Worm (Caenorhabditis elegans): ENCODE measurements around the gene C06A6.4.

Gene C06A6.4

ce11 chrIV:7829275-7829938 lies at the start of gene C06A6.4:
C06A6.4 (minus strand) TSS chrIV:7829298.
- TF ChIP-seq scrt-1 (GFP tag; IDR thresholded peaks at IDR 0.05): no peak
- TF ChIP-seq tra-4 (tag; optimal IDR thresholded peaks at IDR 0.05): no peak

- no peak for TF ChIP-seq hmbx-1 (tag; optimal IDR thresholded peaks at IDR 0.05)
- no peak for TF ChIP-seq scrt-1 (GFP tag; IDR thresholded peaks at IDR 0.05)
- TF ChIP-seq ets-7 (tag; optimal IDR thresholded peaks at IDR 0.05): no peak
- TF ChIP-seq sea-1 (GFP tag; conservative IDR thresholded peaks at IDR 0.05): no peak
- TF ChIP-seq F13C5.2 (tag; optimal IDR thresholded peaks at IDR 0.05): no peak
- TF ChIP-seq ceh-13 (GFP tag; optimal IDR thresholded peaks at IDR 0.05): no peak
- no peak for TF ChIP-seq ama-1 (optimal IDR thresholded peaks at IDR 0.05)
- TF ChIP-seq B0310.2 (tag; optimal IDR thresholded peaks at IDR 0.05): no peak
- no peak for TF ChIP-seq tra-4 (tag; optimal IDR thresholded peaks at IDR 0.05)
- TF ChIP-seq hnd-1 (tag; optimal IDR thresholded peaks at IDR 0.05): no peak
- no peak for TF ChIP-seq pes-1 (GFP tag; IDR thresholded peaks at IDR 0.05)
- TF ChIP-seq aly-1 (tag; optimal IDR thresholded peaks at IDR 0.05): no peak
- no peak for TF ChIP-seq tbx-37 (GFP tag; conservative IDR thresholded peaks at IDR 0.05)
- no peak for TF ChIP-seq ceh-36 (tag; optimal IDR thresholded peaks at IDR 0.05)
- TF ChIP-seq flt-1 (GFP tag; IDR thresholded peaks at IDR 0.05): no peak
- TF ChIP-seq hmg-4 (GFP tag; optimal IDR thresholded peaks at IDR 0.05): no peak
Measured at ce11 chrIV:7877781-7878180, 48.7 kb upstream of the C06A6.4 start, which contains the start of gene kin-26. kin-26 (minus strand) TSS chrIV:7877881.

- TF ChIP-seq tra-4 (tag; optimal IDR thresholded peaks at IDR 0.05) (no peak), aly-1 (tag; optimal IDR thresholded peaks at IDR 0.05) (no peak), sea-1 (GFP tag; conservative IDR thresholded peaks at IDR 0.05) (no peak), ama-1 (optimal IDR thresholded peaks at IDR 0.05) (no peak), hmbx-1 (tag; optimal IDR thresholded peaks at IDR 0.05) (no peak), flt-1 (GFP tag; IDR thresholded peaks at IDR 0.05) (no peak), ceh-36 (tag; optimal IDR thresholded peaks at IDR 0.05) (no peak), ceh-13 (GFP tag; optimal IDR thresholded peaks at IDR 0.05) (no peak), scrt-1 (GFP tag; IDR thresholded peaks at IDR 0.05) (no peak), tbx-37 (GFP tag; conservative IDR thresholded peaks at IDR 0.05) (no peak), hnd-1 (tag; optimal IDR thresholded peaks at IDR 0.05) (no peak), tbx-11 (GFP tag; IDR thresholded peaks at IDR 0.05) (no peak), ets-7 (tag; optimal IDR thresholded peaks at IDR 0.05) (no peak), F13C5.2 (tag; optimal IDR thresholded peaks at IDR 0.05) (no peak), pes-1 (GFP tag; IDR thresholded peaks at IDR 0.05) (no peak), hmg-4 (GFP tag; optimal IDR thresholded peaks at IDR 0.05) (no peak), B0310.2 (tag; optimal IDR thresholded peaks at IDR 0.05) (no peak)
Measured at ce11 chrIV:7877255-7877654, 48.2 kb upstream of the C06A6.4 start.

- TF ChIP-seq hmg-4 (GFP tag; optimal IDR thresholded peaks at IDR 0.05) (no peak), pes-1 (GFP tag; IDR thresholded peaks at IDR 0.05) (no peak), ceh-13 (GFP tag; optimal IDR thresholded peaks at IDR 0.05) (no peak), ets-7 (tag; optimal IDR thresholded peaks at IDR 0.05) (no peak), scrt-1 (GFP tag; IDR thresholded peaks at IDR 0.05) (no peak), B0310.2 (tag; optimal IDR thresholded peaks at IDR 0.05) (no peak), flt-1 (GFP tag; IDR thresholded peaks at IDR 0.05) (no peak), tbx-11 (GFP tag; IDR thresholded peaks at IDR 0.05) (no peak), tbx-37 (GFP tag; conservative IDR thresholded peaks at IDR 0.05) (no peak), hmbx-1 (tag; optimal IDR thresholded peaks at IDR 0.05) (no peak), sea-1 (GFP tag; conservative IDR thresholded peaks at IDR 0.05) (no peak), aly-1 (tag; optimal IDR thresholded peaks at IDR 0.05) (no peak), ceh-36 (tag; optimal IDR thresholded peaks at IDR 0.05) (no peak)
Measured at ce11 chrIV:7870451-7870850, 41.4 kb upstream of the C06A6.4 start, which contains the start of gene T06C10.3. T06C10.3 (plus strand) TSS chrIV:7870751.

- TF ChIP-seq hmbx-1 (tag; optimal IDR thresholded peaks at IDR 0.05) (no peak), hmg-4 (GFP tag; optimal IDR thresholded peaks at IDR 0.05) (no peak), pes-1 (GFP tag; IDR thresholded peaks at IDR 0.05) (no peak)
Measured at ce11 chrIV:7868607-7869006, 39.5 kb upstream of the C06A6.4 start, which contains the start of gene flp-10. flp-10 (plus strand) TSS chrIV:7868907.

- TF ChIP-seq aly-1 (tag; optimal IDR thresholded peaks at IDR 0.05) (no peak), ceh-13 (GFP tag; optimal IDR thresholded peaks at IDR 0.05) (no peak), F13C5.2 (tag; optimal IDR thresholded peaks at IDR 0.05) (no peak), hmg-4 (GFP tag; optimal IDR thresholded peaks at IDR 0.05) (no peak), scrt-1 (GFP tag; IDR thresholded peaks at IDR 0.05) (no peak), hnd-1 (tag; optimal IDR thresholded peaks at IDR 0.05) (no peak), sea-1 (GFP tag; conservative IDR thresholded peaks at IDR 0.05) (no peak), ets-7 (tag; optimal IDR thresholded peaks at IDR 0.05) (no peak), B0310.2 (tag; optimal IDR thresholded peaks at IDR 0.05) (no peak), ceh-36 (tag; optimal IDR thresholded peaks at IDR 0.05) (no peak), ama-1 (optimal IDR thresholded peaks at IDR 0.05) (no peak), tra-4 (tag; optimal IDR thresholded peaks at IDR 0.05) (no peak), pes-1 (GFP tag; IDR thresholded peaks at IDR 0.05) (no peak), tbx-37 (GFP tag; conservative IDR thresholded peaks at IDR 0.05) (no peak)
Measured at ce11 chrIV:7851291-7851690, 22.2 kb upstream of the C06A6.4 start.

- TF ChIP-seq pes-1 (GFP tag; IDR thresholded peaks at IDR 0.05) (no peak), ets-7 (tag; optimal IDR thresholded peaks at IDR 0.05) (no peak), hnd-1 (tag; optimal IDR thresholded peaks at IDR 0.05) (no peak), hmbx-1 (tag; optimal IDR thresholded peaks at IDR 0.05) (no peak)
Measured at ce11 chrIV:7850329-7850728, 21.2 kb upstream of the C06A6.4 start.

- TF ChIP-seq ama-1 (optimal IDR thresholded peaks at IDR 0.05) (no peak), B0310.2 (tag; optimal IDR thresholded peaks at IDR 0.05) (peak; percentile 16), F13C5.2 (tag; optimal IDR thresholded peaks at IDR 0.05) (no peak)
Measured at ce11 chrIV:7849235-7849634, 20.1 kb upstream of the C06A6.4 start.
